Fruit fly (Drosophila melanogaster): ENCODE measurements around the gene Ten-a.
A peak's percentile ranks its signal among the peaks of the same experiment; 100 is the strongest.

Gene Ten-a

dm6 chrX:12076243-12076642 is 32.7 kb downstream of the Ten-a start (continued):
- TF ChIP-seq lab (GFP tag; optimal IDR thresholded peaks at IDR 0.05) (peak; percentile 44), CG6683 (GFP tag; optimal IDR thresholded peaks at IDR 0.05) (no peak), CG8388 (GFP tag; optimal IDR thresholded peaks at IDR 0.05) (peak; percentile 22), Lpt (GFP tag; optimal IDR thresholded peaks at IDR 0.05) (no peak), phol (tag; optimal IDR thresholded peaks at IDR 0.05) (peak; percentile 26), CG7556 (GFP tag; optimal IDR thresholded peaks at IDR 0.05) (peak; percentile 45)

- peak; percentile 3 for TF ChIP-seq PHDP (tag; optimal IDR thresholded peaks at IDR 0.05)
- peak; percentile 11 for TF ChIP-seq ind (GFP tag; optimal IDR thresholded peaks at IDR 0.05)
- peak; percentile 50 for TF ChIP-seq gem (tag; optimal IDR thresholded peaks at IDR 0.05)
- no peak for TF ChIP-seq CG11723 (GFP tag; optimal IDR thresholded peaks at IDR 0.05)
- no peak for TF ChIP-seq CG3838 (GFP tag; optimal IDR thresholded peaks at IDR 0.05)
- peak; percentile 8 for TF ChIP-seq sens (GFP tag)
- no peak for TF ChIP-seq ac (GFP tag; optimal IDR thresholded peaks at IDR 0.05)
- TF ChIP-seq eve (GFP tag; optimal IDR thresholded peaks at IDR 0.05), result peak in 1 of 2 experiments; percentile 20
- peak; percentile 22 for TF ChIP-seq CG18262 (tag; optimal IDR thresholded peaks at IDR 0.05)
- no peak for TF ChIP-seq fru (optimal IDR thresholded peaks at IDR 0.05)
- TF ChIP-seq slbo (GFP tag; IDR thresholded peaks at IDR 0.05), result 0 out of 2 replicates have a peak, but pooled peaks have one; percentile 16
- peak; percentile 11 for TF ChIP-seq CG14710 (tag; optimal IDR thresholded peaks at IDR 0.05)
- TF ChIP-seq row (GFP tag; IDR thresholded peaks at IDR 0.05), result peak; percentile 27; the same call in 1 of the 3 replicates
- peak; percentile 18 for TF ChIP-seq Xbp1 (GFP tag; optimal IDR thresholded peaks at IDR 0.05)
- TF ChIP-seq fd96Cb (tag; optimal IDR thresholded peaks at IDR 0.05), result peak; percentile 30
- TF ChIP-seq lab (GFP tag; optimal IDR thresholded peaks at IDR 0.05), result peak; percentile 41
- TF ChIP-seq tgo (GFP tag; IDR thresholded peaks at IDR 0.05), result 0 out of 3 replicates have a peak, but pooled peaks have one; percentile 21
- peak; percentile 5 for TF ChIP-seq CG17385 (GFP tag; optimal IDR thresholded peaks at IDR 0.05)
- no peak for TF ChIP-seq Opbp (GFP tag; IDR thresholded peaks at IDR 0.05; ENCODE audit: partially characterized antibody)
- peak; percentile 6 for TF ChIP-seq CoRest (tag; optimal IDR thresholded peaks at IDR 0.05)
- TF ChIP-seq fd102C (GFP tag; optimal IDR thresholded peaks at IDR 0.05), result no peak
- TF ChIP-seq twi (tag; optimal IDR thresholded peaks at IDR 0.05), result peak; percentile 54
- peak; percentile 21 for TF ChIP-seq CG4424 (GFP tag; optimal IDR thresholded peaks at IDR 0.05)
- TF ChIP-seq Fer1 (GFP tag; optimal IDR thresholded peaks at IDR 0.05), result peak; percentile 32
- TF ChIP-seq Meics (GFP tag; optimal IDR thresholded peaks at IDR 0.05), result peak; percentile 6
- TF ChIP-seq CG2678 (tag; optimal IDR thresholded peaks at IDR 0.05), result peak; percentile 50
- TF ChIP-seq Atf6 (GFP tag; IDR thresholded peaks at IDR 0.05), result no peak
- TF ChIP-seq phol (tag; optimal IDR thresholded peaks at IDR 0.05), result peak; percentile 29
- peak in 1 of 2 experiments; percentile 27 for TF ChIP-seq bsh (GFP tag; optimal IDR thresholded peaks at IDR 0.05)
- TF ChIP-seq dpn (GFP tag; optimal IDR thresholded peaks at IDR 0.05), result peak in 1 of 2 experiments; percentile 8
- 0 out of 2 replicates have a peak, but pooled peaks have one; percentile 21 for TF ChIP-seq chm (GFP tag; IDR thresholded peaks at IDR 0.05)
- 0 out of 3 replicates have a peak, but pooled peaks have one; percentile 37 for TF ChIP-seq dysf (GFP tag; IDR thresholded peaks at IDR 0.05)
- TF ChIP-seq Trl (optimal IDR thresholded peaks at IDR 0.05), result no peak
- no peak for TF ChIP-seq Trl (GFP tag; optimal IDR thresholded peaks at IDR 0.05)
- peak; percentile 13 for TF ChIP-seq nmo (GFP tag; optimal IDR thresholded peaks at IDR 0.05)
- peak; percentile 10 for TF ChIP-seq CG1603 (tag; optimal IDR thresholded peaks at IDR 0.05)
- peak; percentile 48 for TF ChIP-seq dmrt99B (tag; optimal IDR thresholded peaks at IDR 0.05)
- no peak for TF ChIP-seq Side (GFP tag; optimal IDR thresholded peaks at IDR 0.05)
- peak; percentile 7 for TF ChIP-seq CG8924 (tag; optimal IDR thresholded peaks at IDR 0.05)
- TF ChIP-seq vvl (GFP tag; IDR thresholded peaks at IDR 0.05), result 0 out of 2 replicates have a peak, but pooled peaks have one; percentile 20
- TF ChIP-seq Tbp (GFP tag; optimal IDR thresholded peaks at IDR 0.05), result no peak
- peak; percentile 7 for TF ChIP-seq CG17359 (tag; optimal IDR thresholded peaks at IDR 0.05)
- TF ChIP-seq prd (optimal IDR thresholded peaks at IDR 0.05), result no peak
- TF ChIP-seq prd (GFP tag; IDR thresholded peaks at IDR 0.05), result peak; percentile 48; the same call in 1 of the 3 replicates
- peak; percentile 3 for TF ChIP-seq D19A (tag; optimal IDR thresholded peaks at IDR 0.05)
These were observed 38.7 kb downstream of the Ten-a start for dm6 chrX:12082244-12082643.
